Worm (Caenorhabditis elegans): ENCODE data around the gene rfc-1.

DNA sequence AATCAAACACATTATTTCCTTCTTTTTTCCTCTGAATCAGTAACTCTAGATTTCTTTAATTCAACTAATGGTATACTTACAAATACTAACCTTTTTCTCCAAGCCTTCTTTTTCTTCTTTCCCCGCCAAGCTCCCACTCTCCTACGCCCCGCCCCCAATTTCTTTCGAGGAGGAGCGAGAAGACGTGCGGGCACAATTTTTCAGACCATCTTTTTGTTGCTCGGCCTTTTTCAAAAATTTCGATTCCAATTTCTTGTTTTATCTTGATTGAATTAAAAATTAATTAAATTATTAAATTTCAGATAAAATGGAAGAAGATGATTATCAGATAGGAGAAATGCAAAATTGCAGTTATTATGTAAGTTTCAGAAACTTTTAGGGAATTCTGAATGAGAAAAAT, 34.2 kb upstream of the rfc-1 start, which contains the start of gene C47E8.3:
- TF ChIP-seq ztf-11 (tag; optimal IDR thresholded peaks at IDR 0.05) (no peak), unc-62 (GFP tag; optimal IDR thresholded peaks at IDR 0.05) (no peak), pha-4 (tag; optimal IDR thresholded peaks at IDR 0.05) (no peak), nhr-11 (tag; optimal IDR thresholded peaks at IDR 0.05) (no peak), ama-1 (optimal IDR thresholded peaks at IDR 0.05) (no peak), jun-1 (tag; optimal IDR thresholded peaks at IDR 0.05) (no peak), mml-1 (tag; optimal IDR thresholded peaks at IDR 0.05) (no peak), snpc-4 (tag; optimal IDR thresholded peaks at IDR 0.05) (no peak), skn-1 (tag; optimal IDR thresholded peaks at IDR 0.05) (no peak), lin-15B (tag; optimal IDR thresholded peaks at IDR 0.05) (no peak), egl-27 (tag; optimal IDR thresholded peaks at IDR 0.05) (no peak), nhr-77 (tag; optimal IDR thresholded peaks at IDR 0.05) (no peak)

All from whole organism, L3 larva.